Worm (Caenorhabditis elegans) whole organism, L4/young adult: ENCODE data around the gene C31C9.6.

Source experiments
- W03F9.2 ChIP-seq: fragments of 150-350 bp; optimal IDR thresholded peaks from 2 replicates; lab custom pipeline; 2014; ENCODE audit warnings: missing biosample characterization, missing genetic modification characterization
- dao-5 ChIP-seq: sonication (generic microtip); optimal IDR thresholded peaks from 2 replicates; lab custom pipeline; 2016; ENCODE audit warnings: missing genotype, missing genetic modification characterization, moderate library complexity, missing compliant biosample characterization

DNA sequence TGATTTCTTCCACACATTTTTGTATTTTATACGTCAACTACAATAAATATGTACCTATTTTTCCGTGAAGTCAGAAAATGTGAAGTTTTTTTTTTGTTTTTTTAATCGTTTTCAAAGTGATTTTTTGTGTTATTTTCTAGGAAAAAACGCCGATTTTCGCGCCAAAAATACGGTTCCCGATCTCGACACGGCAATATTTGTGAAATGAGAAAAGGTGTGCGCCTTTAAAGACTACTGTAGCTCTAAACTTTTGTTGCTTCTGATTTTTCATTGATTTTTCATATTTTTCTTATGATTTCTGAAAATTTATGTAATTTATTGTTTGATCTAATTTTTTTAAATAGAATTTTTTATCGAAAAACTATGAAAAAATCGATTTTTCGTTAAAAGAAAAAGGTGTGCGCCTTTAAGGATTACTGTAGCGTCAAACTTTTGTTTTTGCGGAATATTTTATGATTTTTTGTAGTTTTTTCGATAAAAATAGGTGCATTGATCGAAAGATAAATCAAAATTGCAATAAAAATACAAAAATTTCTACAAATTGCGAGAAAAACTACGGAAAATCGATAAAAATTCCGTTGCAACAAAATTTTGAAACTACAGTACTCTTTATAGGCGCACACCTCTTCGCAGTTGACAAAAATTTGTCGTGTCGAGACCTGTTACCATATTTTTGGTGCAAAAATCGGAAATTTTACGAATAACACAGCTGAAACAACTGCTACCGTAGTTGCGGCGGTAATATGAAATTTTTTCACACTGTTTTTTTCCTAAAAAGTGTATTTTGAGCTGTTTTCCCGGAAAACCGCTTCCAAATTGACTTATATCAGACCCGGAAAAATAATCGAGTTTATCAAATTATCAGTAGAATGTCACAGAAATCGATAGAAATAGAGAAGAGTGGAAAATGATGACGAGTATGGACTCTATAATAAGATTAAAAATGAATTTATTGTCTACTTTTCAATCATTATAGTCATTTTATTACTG lies 33.7 kb upstream of the C31C9.6 start, which contains the start of gene kqt-3:
- TF ChIP-seq W03F9.2 (tag; lab: Kevin White, UChicago), result no peak
- no peak for TF ChIP-seq dao-5 (tag; lab: Kevin White, UChicago)
